Worm (Caenorhabditis elegans) whole organism, early embryonic: Measurements from ENCODE around the gene T24B8.3.

Experiments
- F13C5.2 ChIP-seq: sonication (generic microtip); optimal IDR thresholded peaks from 2 replicates; lab custom pipeline; 2017; ENCODE audit warnings: mild to moderate bottlenecking, missing genetic modification characterization, inconsistent platforms, missing compliant biosample characterization
- ama-1 ChIP-seq: fragments of 150-350 bp; optimal IDR thresholded peaks from 2 replicates; lab custom pipeline; 2014
- flt-1 ChIP-seq: fragments of 200-800 bp; sonication (Bioruptor generic); IDR thresholded peaks from 2 replicates; pipeline ENCODE4 v1.3.6; 2022; ENCODE audit warnings: missing genetic modification characterization, missing compliant biosample characterization

DNA sequence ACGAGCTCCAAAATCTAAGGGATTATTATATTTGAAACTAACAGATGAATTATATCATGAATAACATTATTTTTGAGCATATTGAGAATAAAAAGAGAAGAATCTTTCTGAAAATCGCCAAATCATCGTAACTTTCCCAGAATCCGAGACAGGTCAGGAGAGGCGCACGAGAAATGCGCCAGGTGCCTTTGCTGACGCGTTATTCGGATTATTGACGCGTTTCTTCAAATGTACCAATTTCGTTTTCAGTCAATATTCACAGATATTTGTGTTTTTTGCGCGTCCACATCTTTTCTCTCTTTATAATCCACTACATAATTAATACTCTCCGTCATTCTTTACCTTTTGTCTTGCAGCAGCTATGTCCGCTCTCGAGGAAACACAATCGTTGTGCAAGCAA lies 38.1 kb upstream of the T24B8.3 start, which contains the start of gene T24H10.1:
- TF ChIP-seq F13C5.2 (tag; lab: Kevin White, UChicago) (peak; percentile 57), ama-1 (no peak), flt-1 (no peak)
